Worm (Caenorhabditis elegans) whole organism, late embryonic: Measurements from ENCODE around the gene feh-1.

Source experiments
- C08G9.2 ChIP-seq: sonication (generic microtip); optimal IDR thresholded peaks from 2 replicates; lab custom pipeline; 2016; ENCODE audit warnings: mild to moderate bottlenecking, missing genetic modification characterization, moderate library complexity, missing compliant biosample characterization
- K02D7.2 ChIP-seq: sonication (generic microtip); optimal IDR thresholded peaks from 2 replicates; lab custom pipeline; 2017; ENCODE audit warnings: mild to moderate bottlenecking, missing genetic modification characterization, missing compliant biosample characterization
- K09A11.1 ChIP-seq: sonication (generic microtip); optimal IDR thresholded peaks from 2 replicates; lab custom pipeline; 2017; ENCODE audit warnings: antibody characterized with exemption, mild to moderate bottlenecking, missing genetic modification characterization, missing compliant biosample characterization; ENCODE audit not compliant: insufficient read depth
- ama-1 ChIP-seq: fragments of 150-350 bp; optimal IDR thresholded peaks from 2 replicates; lab custom pipeline; 2014
- ceh-18 ChIP-seq: sonication (generic microtip); optimal IDR thresholded peaks from 2 replicates; lab custom pipeline; 2016; ENCODE audit warnings: missing genetic modification characterization, missing compliant biosample characterization
- ceh-19 ChIP-seq: fragments of 200-800 bp; sonication (Bioruptor generic); optimal IDR thresholded peaks from 2 replicates; lab custom pipeline; 2018; ENCODE audit warnings: mild to moderate bottlenecking, missing genetic modification characterization, missing compliant biosample characterization
- ceh-31 ChIP-seq: sonication (generic microtip); optimal IDR thresholded peaks from 2 replicates; lab custom pipeline; 2016; ENCODE audit warnings: missing genetic modification characterization, missing compliant biosample characterization
- ceh-45 ChIP-seq: fragments of 200-800 bp; sonication (Bioruptor generic); IDR thresholded peaks from 2 replicates; pipeline ENCODE4 v1.3.6; 2022; ENCODE audit warnings: missing genetic modification reagents, missing genetic modification characterization, missing compliant biosample characterization
- ceh-48 ChIP-seq: sonication (generic microtip); optimal IDR thresholded peaks from 2 replicates; lab custom pipeline; 2016; ENCODE audit warnings: missing genetic modification characterization, inconsistent platforms, missing compliant biosample characterization
- ceh-6 ChIP-seq: fragments of 200-800 bp; sonication (Bioruptor generic); optimal IDR thresholded peaks from 2 replicates; lab custom pipeline; 2018; ENCODE audit warnings: mild to moderate bottlenecking, missing genetic modification characterization, missing compliant biosample characterization
- fax-1 ChIP-seq: sonication (generic microtip); optimal IDR thresholded peaks from 2 replicates; lab custom pipeline; 2016; ENCODE audit warnings: missing genotype, missing genetic modification characterization, missing compliant biosample characterization
- fkh-10 ChIP-seq: fragments of 150-350 bp; optimal IDR thresholded peaks from 2 replicates; lab custom pipeline; 2014; ENCODE audit warnings: missing biosample characterization, missing genetic modification reagents, missing genetic modification characterization
- gmeb-2 ChIP-seq: sonication (generic microtip); optimal IDR thresholded peaks from 2 replicates; lab custom pipeline; 2016; ENCODE audit warnings: missing genetic modification characterization, inconsistent platforms, missing compliant biosample characterization
- hlh-15 ChIP-seq: sonication (generic microtip); optimal IDR thresholded peaks from 2 replicates; lab custom pipeline; 2016; ENCODE audit warnings: missing genetic modification characterization, missing compliant biosample characterization
- hlh-30 ChIP-seq: sonication (generic microtip); optimal IDR thresholded peaks from 2 replicates; lab custom pipeline; 2017; ENCODE audit warnings: antibody characterized with exemption, missing genetic modification characterization, missing compliant biosample characterization; ENCODE audit not compliant: insufficient read depth
- lim-6 ChIP-seq: sonication (generic microtip); optimal IDR thresholded peaks from 2 replicates; lab custom pipeline; 2016; ENCODE audit warnings: missing genetic modification characterization, missing compliant biosample characterization
- lin-11 ChIP-seq: fragments of 200-800 bp; sonication (Bioruptor generic); optimal IDR thresholded peaks from 2 replicates; lab custom pipeline; 2018; ENCODE audit warnings: mild to moderate bottlenecking, missing genetic modification characterization, missing compliant biosample characterization
- madf-2 ChIP-seq: sonication (generic microtip); optimal IDR thresholded peaks from 2 replicates; lab custom pipeline; 2017; ENCODE audit warnings: missing genetic modification characterization, missing compliant biosample characterization
- mec-3 ChIP-seq: sonication (generic microtip); optimal IDR thresholded peaks from 2 replicates; lab custom pipeline; 2016; ENCODE audit warnings: borderline replicate concordance, missing genetic modification characterization, missing compliant biosample characterization
- nfya-1 ChIP-seq: sonication (generic microtip); optimal IDR thresholded peaks from 2 replicates; lab custom pipeline; 2017; ENCODE audit warnings: missing genetic modification characterization, mild to moderate bottlenecking, missing compliant biosample characterization, antibody characterized with exemption, moderate library complexity
- nhr-11 ChIP-seq: fragments of 150-350 bp; optimal IDR thresholded peaks from 2 replicates; lab custom pipeline; 2014; ENCODE audit warnings: missing biosample characterization, missing genetic modification characterization
- odd-2 ChIP-seq: sonication (generic microtip); optimal IDR thresholded peaks from 2 replicates; lab custom pipeline; 2017; ENCODE audit warnings: antibody characterized with exemption, mild to moderate bottlenecking, missing genetic modification characterization, missing compliant biosample characterization
- pat-9 ChIP-seq: fragments of 200-800 bp; sonication (Bioruptor generic); optimal IDR thresholded peaks from 2 replicates; lab custom pipeline; 2018; ENCODE audit warnings: mild to moderate bottlenecking, missing genetic modification characterization, moderate library complexity, missing compliant biosample characterization
- pqm-1 ChIP-seq: sonication (generic microtip); optimal IDR thresholded peaks from 2 replicates; lab custom pipeline; 2016; ENCODE audit warnings: missing genetic modification characterization, missing compliant biosample characterization
- rnt-1 ChIP-seq: sonication (generic microtip); optimal IDR thresholded peaks from 2 replicates; lab custom pipeline; 2016; ENCODE audit warnings: missing genetic modification characterization, missing compliant biosample characterization
- sox-4 ChIP-seq: sonication (generic microtip); optimal IDR thresholded peaks from 2 replicates; lab custom pipeline; 2017; ENCODE audit warnings: mild to moderate bottlenecking, missing genetic modification characterization, inconsistent platforms, missing compliant biosample characterization
- tbx-2 ChIP-seq: sonication (generic microtip); optimal IDR thresholded peaks from 2 replicates; lab custom pipeline; 2016; ENCODE audit warnings: missing genetic modification characterization, missing compliant biosample characterization
- unc-3 ChIP-seq, 2 experiments: fragments of 200-800 bp in 1 of 2; sonication (Bioruptor generic) in 1 of 2; sonication (generic microtip) in 1 of 2; conservative IDR thresholded peaks in 1 of 2; optimal IDR thresholded peaks in 1 of 2; 2 replicates each; pipeline versions ENCODE4 v1.3.6 to Lab custom; 2016 to 2022; ENCODE audit warnings: missing compliant biosample characterization in 2 of 2, missing genetic modification characterization in 2 of 2, missing genetic modification reagents in 1 of 2
- unc-42 ChIP-seq: sonication (generic microtip); optimal IDR thresholded peaks from 2 replicates; lab custom pipeline; 2016; ENCODE audit warnings: missing genotype, missing genetic modification characterization, missing compliant biosample characterization
- unc-86 ChIP-seq: sonication (generic microtip); optimal IDR thresholded peaks from 2 replicates; lab custom pipeline; 2016; ENCODE audit warnings: missing genetic modification characterization, missing compliant biosample characterization
- zip-5 ChIP-seq: sonication (generic microtip); optimal IDR thresholded peaks from 2 replicates; lab custom pipeline; 2016; ENCODE audit warnings: missing genetic modification characterization, missing compliant biosample characterization
- ztf-16 ChIP-seq: sonication (generic microtip); optimal IDR thresholded peaks from 2 replicates; lab custom pipeline; 2017; ENCODE audit warnings: missing genetic modification characterization, missing compliant biosample characterization

Gene feh-1

ce11 chrIII:2576360-2577259 is 26.9 kb downstream of the feh-1 start:
- TF ChIP-seq ceh-6 (GFP tag; lab: Kevin White, UChicago) (no peak), C08G9.2 (tag; lab: Kevin White, UChicago) (no peak), tbx-2 (tag; lab: Kevin White, UChicago) (peak; percentile 49), lin-11 (tag; lab: Kevin White, UChicago) (peak; percentile 20), unc-42 (tag; lab: Kevin White, UChicago) (peak; percentile 54), ceh-31 (tag; lab: Kevin White, UChicago) (peak; percentile 69), odd-2 (tag; lab: Kevin White, UChicago) (no peak), ceh-18 (tag; lab: Kevin White, UChicago) (peak; percentile 34), K02D7.2 (tag; lab: Kevin White, UChicago) (no peak), unc-3 (GFP tag; conservative IDR thresholded peaks at IDR 0.05; lab: Robert Waterston, UW) (no peak), unc-3 (tag; optimal IDR thresholded peaks at IDR 0.05; lab: Kevin White, UChicago) (peak; percentile 29), gmeb-2 (tag; lab: Kevin White, UChicago) (peak; percentile 12), madf-2 (tag; lab: Kevin White, UChicago) (peak; percentile 46), fkh-10 (GFP tag; lab: Kevin White, UChicago) (no peak), ceh-19 (peak; percentile 43), nfya-1 (peak; percentile 57), ceh-48 (tag; lab: Kevin White, UChicago) (peak; percentile 45)

DNA sequence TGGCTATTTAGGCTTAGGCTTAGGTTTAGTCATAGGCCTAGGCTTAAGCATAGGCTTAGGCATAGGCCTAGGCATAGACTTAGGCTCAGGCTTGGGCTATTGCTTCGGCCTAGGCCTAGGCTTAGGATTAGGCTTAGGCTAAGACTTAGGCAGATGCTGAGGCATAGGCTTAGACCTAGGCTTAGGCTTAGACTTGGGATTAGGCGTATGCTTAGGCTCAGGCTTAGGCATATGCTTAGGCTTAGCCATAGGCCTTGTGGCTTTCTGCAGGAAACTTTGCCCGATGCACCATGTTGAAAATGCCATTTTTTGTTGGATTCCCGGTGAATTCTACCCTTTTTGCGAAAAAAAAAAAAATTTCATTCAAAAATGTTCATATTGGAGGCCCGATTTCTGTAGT is 28.3 kb downstream of the feh-1 start:
- TF ChIP-seq mec-3 (tag; lab: Kevin White, UChicago) (no peak), ceh-45 (no peak)

- TF ChIP-seq ceh-48 (tag; lab: Kevin White, UChicago) = no peak
- TF ChIP-seq unc-42 (tag; lab: Kevin White, UChicago) = no peak
- TF ChIP-seq ama-1 = no peak
- peak; percentile 40 for TF ChIP-seq hlh-30 (tag; lab: Kevin White, UChicago)
- TF ChIP-seq nfya-1 = peak; percentile 52
- no peak for TF ChIP-seq ztf-16 (tag; lab: Kevin White, UChicago)
- TF ChIP-seq rnt-1 (tag; lab: Kevin White, UChicago) = no peak
- TF ChIP-seq ceh-18 (tag; lab: Kevin White, UChicago) = peak; percentile 18
These were observed 28.8 kb downstream of the feh-1 start for ce11 chrIII:2578563-2578962.

- no peak for TF ChIP-seq mec-3 (tag; lab: Kevin White, UChicago)
- TF ChIP-seq fax-1 (tag; lab: Kevin White, UChicago) = no peak
- no peak for TF ChIP-seq madf-2 (tag; lab: Kevin White, UChicago)
- TF ChIP-seq hlh-15 (tag; lab: Kevin White, UChicago) = no peak
- TF ChIP-seq pat-9 (tag; lab: Kevin White, UChicago) = no peak
- no peak for TF ChIP-seq zip-5 (tag; lab: Kevin White, UChicago)
- no peak for TF ChIP-seq K09A11.1 (tag; lab: Kevin White, UChicago)
- no peak for TF ChIP-seq ceh-48 (tag; lab: Kevin White, UChicago)
- no peak for TF ChIP-seq lim-6 (tag; lab: Kevin White, UChicago)
- no peak for TF ChIP-seq pqm-1 (tag; lab: Kevin White, UChicago)
- no peak for TF ChIP-seq unc-86 (tag; lab: Kevin White, UChicago)
- no peak for TF ChIP-seq nhr-11 (tag; lab: Kevin White, UChicago)
- no peak for TF ChIP-seq sox-4 (tag; lab: Kevin White, UChicago)
- no peak for TF ChIP-seq ceh-31 (tag; lab: Kevin White, UChicago)
- no peak for TF ChIP-seq tbx-2 (tag; lab: Kevin White, UChicago)
These were observed 29.3 kb downstream of the feh-1 start, which contains the start of gene Y71H2B.8 for ce11 chrIII:2578993-2579392. Gene Y71H2B.8, plus strand, starts transcription at chrIII:2579293.
